Fruit fly (Drosophila melanogaster) whole organism, prepupa: ENCODE results near the gene Hsp70Ba.

ENCODE experiments used
- Blimp-1 ChIP-seq: fragments of 200-800 bp; sonication (Bioruptor generic); optimal IDR thresholded peaks from 3 replicates; lab custom pipeline; 2017; ENCODE audit warnings: missing biosample characterization, missing genetic modification characterization, mild to moderate bottlenecking, moderate library complexity, missing genetic modification reagents
- CG10669 ChIP-seq: fragments of 200-800 bp; sonication (Bioruptor generic); optimal IDR thresholded peaks from 3 replicates; lab custom pipeline; 2018; ENCODE audit warnings: missing biosample characterization, mild to moderate bottlenecking, missing genetic modification characterization, moderate library complexity
- CG11294 ChIP-seq: fragments of 200-800 bp; sonication (Bioruptor generic); IDR thresholded peaks from 2 replicates; pipeline ENCODE4 v1.3.6; 2022; ENCODE audit warnings: missing biosample characterization, missing genetic modification characterization
- CG11762 ChIP-seq: fragments of 200-800 bp; sonication (Bioruptor generic); optimal IDR thresholded peaks from 3 replicates; lab custom pipeline; 2016; ENCODE audit warnings: missing biosample characterization, missing genetic modification characterization; ENCODE audit not compliant: insufficient read depth
- CG11902 ChIP-seq: fragments of 200-800 bp; sonication (Bioruptor generic); optimal IDR thresholded peaks from 3 replicates; lab custom pipeline; 2016; ENCODE audit warnings: missing biosample characterization, missing genetic modification characterization
- CG15336 ChIP-seq: fragments of 200-800 bp; sonication (Bioruptor generic); IDR thresholded peaks from 2 replicates; pipeline ENCODE4 v1.3.6; 2022; ENCODE audit warnings: missing biosample characterization, missing genetic modification characterization
- CG1621 ChIP-seq: fragments of 200-800 bp; sonication (Bioruptor generic); optimal IDR thresholded peaks from 3 replicates; lab custom pipeline; 2018; ENCODE audit warnings: missing biosample characterization, mild to moderate bottlenecking, missing genetic modification characterization
- CG16779 ChIP-seq: fragments of 200-800 bp; sonication (Bioruptor generic); optimal IDR thresholded peaks from 3 replicates; lab custom pipeline; 2017; ENCODE audit warnings: missing biosample characterization, mild to moderate bottlenecking, missing genetic modification characterization
- CG3032 ChIP-seq: fragments of 200-800 bp; optimal IDR thresholded peaks from 2 replicates; lab custom pipeline; 2019; ENCODE audit warnings: missing biosample characterization, mild to moderate bottlenecking, missing genetic modification characterization, moderate library complexity
- CG31627 ChIP-seq: fragments of 200-800 bp; sonication (Bioruptor generic); optimal IDR thresholded peaks from 3 replicates; lab custom pipeline; 2016; ENCODE audit warnings: missing biosample characterization, missing genetic modification characterization
- CG3919 ChIP-seq: fragments of 200-800 bp; sonication (Bioruptor generic); optimal IDR thresholded peaks from 3 replicates; lab custom pipeline; 2016; ENCODE audit warnings: missing biosample characterization, missing genetic modification characterization
- CG6163 ChIP-seq: fragments of 200-800 bp; sonication (Bioruptor generic); IDR thresholded peaks from 3 replicates; pipeline ENCODE4 v1.3.6; 2022; ENCODE audit warnings: missing biosample characterization, missing genetic modification characterization
- CG6276 ChIP-seq: fragments of 200-800 bp; sonication (Bioruptor generic); optimal IDR thresholded peaks from 2 replicates; lab custom pipeline; 2017; ENCODE audit warnings: missing biosample characterization, mild to moderate bottlenecking, missing genetic modification characterization
- CG6808 ChIP-seq: fragments of 200-800 bp; sonication (Bioruptor generic); optimal IDR thresholded peaks from 3 replicates; lab custom pipeline; 2017; ENCODE audit warnings: missing biosample characterization, missing genetic modification characterization, mild to moderate bottlenecking, moderate library complexity, missing genetic modification reagents
- CG7368 ChIP-seq: fragments of 200-800 bp; sonication (Bioruptor generic); optimal IDR thresholded peaks from 3 replicates; lab custom pipeline; 2016; ENCODE audit warnings: missing biosample characterization, missing genetic modification characterization
- CG8119 ChIP-seq: fragments of 200-800 bp; sonication (Bioruptor generic); IDR thresholded peaks from 3 replicates; pipeline ENCODE4 v1.3.6; 2022; ENCODE audit warnings: missing biosample characterization, missing genetic modification characterization
- CG8319 ChIP-seq: fragments of 200-800 bp; sonication (Bioruptor generic); optimal IDR thresholded peaks from 3 replicates; lab custom pipeline; 2016; ENCODE audit warnings: missing biosample characterization, missing genetic modification characterization
- CG8632 ChIP-seq: fragments of 200-800 bp; sonication (Bioruptor generic); optimal IDR thresholded peaks from 3 replicates; lab custom pipeline; 2016; ENCODE audit warnings: missing biosample characterization, missing genetic modification characterization
- Eip75B ChIP-seq: fragments of 200-800 bp; sonication (Bioruptor generic); optimal IDR thresholded peaks from 3 replicates; lab custom pipeline; 2016; ENCODE audit warnings: missing biosample characterization, missing genetic modification characterization
- Eip78C ChIP-seq: fragments of 200-800 bp; sonication (Bioruptor generic); peaks from one replicate; lab custom pipeline; 2016; ENCODE audit warnings: missing biosample characterization, missing genetic modification characterization
- Ets21C ChIP-seq: fragments of 200-800 bp; sonication (Bioruptor generic); optimal IDR thresholded peaks from 3 replicates; lab custom pipeline; 2016; ENCODE audit warnings: missing biosample characterization, missing genetic modification characterization
- Ets96B ChIP-seq: fragments of 200-800 bp; optimal IDR thresholded peaks from 2 replicates; lab custom pipeline; 2019; ENCODE audit warnings: missing biosample characterization, mild to moderate bottlenecking, missing genetic modification characterization, moderate library complexity
- Gug ChIP-seq: fragments of 200-800 bp; sonication (Bioruptor generic); IDR thresholded peaks from 2 replicates; pipeline ENCODE4 v1.3.6; 2022; ENCODE audit warnings: missing biosample characterization, missing genetic modification characterization
- Hr38 ChIP-seq: sonication (Bioruptor generic); optimal IDR thresholded peaks from 2 replicates; lab custom pipeline; 2016; ENCODE audit warnings: missing biosample characterization, missing genetic modification characterization
- Hr39 ChIP-seq: fragments of 200-800 bp; sonication (Bioruptor generic); optimal IDR thresholded peaks from 2 replicates; lab custom pipeline; 2016; ENCODE audit warnings: missing biosample characterization, missing genetic modification characterization
- Lpt ChIP-seq: fragments of 200-800 bp; sonication (Bioruptor generic); optimal IDR thresholded peaks from 3 replicates; lab custom pipeline; 2016; ENCODE audit warnings: missing biosample characterization, missing genetic modification characterization
- Met ChIP-seq: fragments of 200-800 bp; sonication (Bioruptor generic); optimal IDR thresholded peaks from 3 replicates; lab custom pipeline; 2016; ENCODE audit warnings: missing biosample characterization, missing genetic modification characterization
- Sox102F ChIP-seq: fragments of 200-800 bp; sonication (Bioruptor generic); optimal IDR thresholded peaks from 2 replicates; lab custom pipeline; 2016; ENCODE audit warnings: missing biosample characterization, mild to moderate bottlenecking, missing genetic modification characterization
- Sox14 ChIP-seq: fragments of 200-800 bp; sonication (Bioruptor generic); optimal IDR thresholded peaks from 3 replicates; lab custom pipeline; 2016; ENCODE audit warnings: missing biosample characterization, missing genetic modification characterization
- acj6 ChIP-seq: fragments of 200-800 bp; sonication (Bioruptor generic); optimal IDR thresholded peaks from 3 replicates; lab custom pipeline; 2016; ENCODE audit warnings: missing biosample characterization, missing genetic modification characterization
- cyc ChIP-seq: fragments of 200-800 bp; sonication (Bioruptor generic); optimal IDR thresholded peaks from 3 replicates; lab custom pipeline; 2016; ENCODE audit warnings: missing biosample characterization, missing genetic modification characterization
- dac ChIP-seq: fragments of 200-800 bp; sonication (Bioruptor generic); optimal IDR thresholded peaks from 2 replicates; lab custom pipeline; 2017; ENCODE audit warnings: missing biosample characterization, mild to moderate bottlenecking, missing genetic modification characterization
- dsx ChIP-seq: fragments of 200-800 bp; optimal IDR thresholded peaks from 3 replicates; lab custom pipeline; 2019; ENCODE audit warnings: missing biosample characterization, mild to moderate bottlenecking, missing genetic modification characterization, moderate library complexity; ENCODE audit not compliant: poor library complexity, severe bottlenecking
- eg ChIP-seq: fragments of 200-800 bp; sonication (Bioruptor generic); IDR thresholded peaks from 3 replicates; pipeline ENCODE4 v1.3.6; 2022; ENCODE audit warnings: missing biosample characterization, missing genetic modification characterization
- esn ChIP-seq: fragments of 200-800 bp; sonication (Bioruptor generic); optimal IDR thresholded peaks from 2 replicates; lab custom pipeline; 2016; ENCODE audit warnings: missing biosample characterization, mild to moderate bottlenecking, missing genetic modification characterization, moderate library complexity
- fd85E ChIP-seq: fragments of 200-800 bp; sonication (Bioruptor generic); optimal IDR thresholded peaks from 3 replicates; lab custom pipeline; 2016; ENCODE audit warnings: missing biosample characterization, missing genetic modification characterization
- fkh ChIP-seq: fragments of 200-800 bp; sonication (Bioruptor generic); optimal IDR thresholded peaks from 3 replicates; lab custom pipeline; 2017; ENCODE audit warnings: missing biosample characterization, mild to moderate bottlenecking, missing genetic modification characterization, moderate library complexity
- lz ChIP-seq: fragments of 200-800 bp; sonication (Bioruptor generic); optimal IDR thresholded peaks from 3 replicates; lab custom pipeline; 2016; ENCODE audit warnings: missing biosample characterization, missing genetic modification characterization
- net ChIP-seq: fragments of 200-800 bp; sonication (Bioruptor generic); optimal IDR thresholded peaks from 3 replicates; lab custom pipeline; 2016; ENCODE audit warnings: missing biosample characterization, missing genetic modification characterization
- salr ChIP-seq, 2 experiments: fragments of 200-800 bp; sonication (Bioruptor generic); optimal IDR thresholded peaks; 3 replicates each; lab custom pipeline; 2016 to 2018; ENCODE audit warnings: missing biosample characterization in 2 of 2, missing genetic modification characterization in 2 of 2, mild to moderate bottlenecking in 1 of 2
- spab ChIP-seq: fragments of 200-800 bp; sonication (Bioruptor generic); optimal IDR thresholded peaks from 2 replicates; lab custom pipeline; 2017; ENCODE audit warnings: missing biosample characterization, mild to moderate bottlenecking, missing genetic modification characterization, missing genetic modification reagents
- vri ChIP-seq: fragments of 200-800 bp; sonication (Bioruptor generic); optimal IDR thresholded peaks from 3 replicates; lab custom pipeline; 2016; ENCODE audit warnings: missing biosample characterization, mild to moderate bottlenecking, missing genetic modification characterization

The Hsp70Ba gene

dm6 chr3R:12456370-12456940 is 11.1 kb downstream of the Hsp70Ba start, which contains the start of gene trus:
Gene trus (plus strand): TSS chr3R:12456573.
- TF ChIP-seq Hr38 (GFP tag; lab: Kevin White, UChicago) = no peak
- peak; percentile 27 for TF ChIP-seq esn (GFP tag; lab: Kevin White, UChicago)

- no peak for TF ChIP-seq Ets21C (GFP tag; lab: Kevin White, UChicago)
- TF ChIP-seq spab (GFP tag; lab: Kevin White, UChicago) = no peak
- TF ChIP-seq CG31627 = no peak
- TF ChIP-seq fd85E = no peak
- no peak for TF ChIP-seq salr (GFP tag; optimal IDR thresholded peaks at IDR 0.05; lab: Kevin White, UChicago)
- no peak for TF ChIP-seq Blimp-1 (GFP tag; lab: Kevin White, UChicago)
- no peak for TF ChIP-seq vri (GFP tag; lab: Kevin White, UChicago)
These were observed 13.1 kb downstream of the Hsp70Ba start for dm6 chr3R:12454492-12454891.

dm6 chr3R:12451888-12452514 is 15.6 kb downstream of the Hsp70Ba start, which contains the start of gene CG5509:
Gene CG5509 (plus strand): TSS chr3R:12452464.
- TF ChIP-seq eg (GFP tag; lab: Robert Waterston, UW) (peak; percentile 52; the same call in 2 of the 3 replicates), CG1621 (tag; lab: Kevin White, UChicago) (no peak), CG11762 (GFP tag; lab: Kevin White, UChicago) (no peak), dsx (GFP tag; lab: Kevin White, UChicago) (peak; percentile 28), Eip78C (GFP tag; lab: Kevin White, UChicago) (peak; percentile 22), CG15336 (GFP tag; lab: Robert Waterston, UW) (peak; percentile 29; the same call in 1 of the 2 replicates), acj6 (GFP tag; lab: Kevin White, UChicago) (no peak), fd85E (no peak), Lpt (no peak)

- TF ChIP-seq CG8632 (GFP tag; lab: Kevin White, UChicago) = peak; percentile 29
- no peak for TF ChIP-seq CG16779
- TF ChIP-seq spab (GFP tag; lab: Kevin White, UChicago) = peak; percentile 17
- peak; percentile 7 for TF ChIP-seq Ets96B
- no peak for TF ChIP-seq Sox14 (GFP tag; lab: Kevin White, UChicago)
- no peak for TF ChIP-seq lz (GFP tag; lab: Kevin White, UChicago)
- no peak for TF ChIP-seq dsx (GFP tag; lab: Kevin White, UChicago)
- TF ChIP-seq Ets21C (GFP tag; lab: Kevin White, UChicago) = no peak
- no peak for TF ChIP-seq vri (GFP tag; lab: Kevin White, UChicago)
- TF ChIP-seq Eip75B (GFP tag; lab: Kevin White, UChicago) = no peak
- TF ChIP-seq CG11902 = peak; percentile 24
- TF ChIP-seq dac (GFP tag; lab: Kevin White, UChicago) = no peak
- TF ChIP-seq CG6163 (GFP tag; lab: Robert Waterston, UW) = peak; percentile 70
- no peak for TF ChIP-seq Hr39 (GFP tag; lab: Kevin White, UChicago)
- TF ChIP-seq CG3032 (tag; lab: Kevin White, UChicago) = peak; percentile 23
- TF ChIP-seq cyc = no peak
- no peak for TF ChIP-seq CG6808 (GFP tag; lab: Kevin White, UChicago)
- TF ChIP-seq CG31627 = peak; percentile 5
- TF ChIP-seq CG10669 (GFP tag; lab: Kevin White, UChicago) = no peak
- TF ChIP-seq CG7368 (GFP tag; lab: Kevin White, UChicago) = no peak
- TF ChIP-seq CG15336 (GFP tag; lab: Robert Waterston, UW) = peak; percentile 71
- no peak for TF ChIP-seq fkh (GFP tag; lab: Kevin White, UChicago)
- TF ChIP-seq CG8319 (GFP tag; lab: Kevin White, UChicago) = peak; percentile 14
- TF ChIP-seq CG6276 (GFP tag; lab: Kevin White, UChicago) = no peak
- TF ChIP-seq Sox102F (GFP tag; lab: Kevin White, UChicago) = no peak
- TF ChIP-seq esn (GFP tag; lab: Kevin White, UChicago) = peak; percentile 3
- no peak for TF ChIP-seq CG1621 (tag; lab: Kevin White, UChicago)
- no peak for TF ChIP-seq Met (GFP tag; lab: Kevin White, UChicago)
- TF ChIP-seq CG3919 (GFP tag; lab: Kevin White, UChicago) = peak; percentile 30
- peak; percentile 50; the same call in 1 of the 2 replicates for TF ChIP-seq CG11294
- peak; percentile 30 for TF ChIP-seq net (GFP tag; lab: Kevin White, UChicago)
- peak; percentile 32; the same call in 1 of the 2 replicates for TF ChIP-seq Gug (GFP tag; lab: Robert Waterston, UW)
- peak; percentile 6 for TF ChIP-seq CG11762 (GFP tag; lab: Kevin White, UChicago)
- no peak for TF ChIP-seq Hr38 (GFP tag; lab: Kevin White, UChicago)
- TF ChIP-seq CG8119 (GFP tag; lab: Robert Waterston, UW) = peak; percentile 53; the same call in 2 of the 3 replicates
- TF ChIP-seq fd85E = no peak
These were observed 16.2 kb downstream of the Hsp70Ba start for dm6 chr3R:12451376-12451775.
